Fruit fly (Drosophila melanogaster) whole organism: Measurements from ENCODE around the gene OtopLa.

Experiments
- CG8478 ChIP-seq: fragments of >200 bp; optimal IDR thresholded peaks from 2 replicates; lab custom pipeline; 2018; ENCODE audit warnings: inconsistent platforms
- Dll ChIP-seq: fragments of >200 bp; optimal IDR thresholded peaks from 2 replicates; lab custom pipeline; 2017
- pan ChIP-seq: fragments of >200 bp; optimal IDR thresholded peaks from 2 replicates; lab custom pipeline; 2017
- psq ChIP-seq: fragments of >200 bp; optimal IDR thresholded peaks from 2 replicates; lab custom pipeline; 2017
- usp ChIP-seq: fragments of >200 bp; optimal IDR thresholded peaks from 2 replicates; lab custom pipeline; 2017; ENCODE audit warnings: missing biosample characterization, missing genetic modification characterization, mixed read lengths

DNA sequence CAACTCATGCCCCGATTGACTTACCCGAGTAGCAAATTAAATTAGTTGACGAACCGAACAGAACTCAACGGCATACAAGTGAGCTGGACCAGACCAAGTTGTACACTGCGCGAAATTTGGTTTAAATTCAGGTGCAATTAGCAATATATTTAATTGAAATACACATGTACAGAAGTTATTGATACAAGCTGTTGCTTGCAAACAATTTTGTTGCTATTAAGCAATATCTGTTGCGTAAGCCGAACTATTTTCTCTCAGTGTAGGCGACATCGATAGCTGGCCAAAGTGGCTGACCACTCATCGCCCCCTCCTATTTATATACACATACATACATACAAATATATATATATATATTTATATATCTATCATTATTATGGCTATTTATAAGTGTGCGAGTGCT, 44.1 kb downstream of the OtopLa start:
- no peak for TF ChIP-seq Dll
- no peak for TF ChIP-seq psq (lab: Kevin White, UChicago)
- no peak for TF ChIP-seq CG8478
- TF ChIP-seq usp (GFP tag; lab: Kevin White, UChicago), result no peak
- no peak for TF ChIP-seq pan (lab: Kevin White, UChicago)
